Worm (Caenorhabditis elegans) whole organism, mixed stage, embryonic: ENCODE measurements around the gene F32D8.14.

ENCODE experiments used
- M03D4.4 ChIP-seq: sonication (generic microtip); optimal IDR thresholded peaks from 2 replicates; lab custom pipeline; 2017; ENCODE audit warnings: mild to moderate bottlenecking, missing genetic modification characterization, missing compliant biosample characterization
- bed-3 ChIP-seq: fragments of 200-800 bp; sonication (Bioruptor generic); optimal IDR thresholded peaks from 3 replicates; lab custom pipeline; 2018; ENCODE audit warnings: mild to moderate bottlenecking, missing genetic modification characterization, moderate library complexity, missing compliant biosample characterization
- blmp-1 ChIP-seq: fragments of 150-350 bp; optimal IDR thresholded peaks from 2 replicates; lab custom pipeline; 2014; ENCODE audit warnings: missing biosample characterization, missing genetic modification characterization
- ceh-43 ChIP-seq: fragments of 200-800 bp; sonication (Bioruptor generic); optimal IDR thresholded peaks from 2 replicates; lab custom pipeline; 2018; ENCODE audit warnings: mild to moderate bottlenecking, missing genetic modification characterization, moderate library complexity, missing compliant biosample characterization
- ceh-83 ChIP-seq: fragments of 200-800 bp; sonication (Bioruptor generic); optimal IDR thresholded peaks from 2 replicates; lab custom pipeline; 2018; ENCODE audit warnings: mild to moderate bottlenecking, missing genetic modification characterization, missing compliant biosample characterization
- ces-1 ChIP-seq: fragments of 150-350 bp; optimal IDR thresholded peaks from 2 replicates; lab custom pipeline; 2014; ENCODE audit warnings: missing biosample characterization, missing genetic modification reagents, missing genetic modification characterization
- cnd-1 ChIP-seq: fragments of 200-800 bp; sonication (Bioruptor generic); optimal IDR thresholded peaks from 2 replicates; lab custom pipeline; 2018; ENCODE audit warnings: mild to moderate bottlenecking, missing genetic modification characterization, missing compliant biosample characterization
- drap-1 ChIP-seq: fragments of 200-800 bp; sonication (Bioruptor generic); optimal IDR thresholded peaks from 3 replicates; lab custom pipeline; 2018; ENCODE audit warnings: mild to moderate bottlenecking, missing genetic modification characterization, missing compliant biosample characterization
- elt-1 ChIP-seq: sonication (generic microtip); optimal IDR thresholded peaks from 2 replicates; lab custom pipeline; 2017; ENCODE audit warnings: missing genetic modification characterization, mild to moderate bottlenecking, missing compliant biosample characterization, antibody characterized with exemption, moderate library complexity, borderline replicate concordance; ENCODE audit not compliant: insufficient read depth
- elt-3 ChIP-seq: fragments of 150-350 bp; optimal IDR thresholded peaks from 2 replicates; lab custom pipeline; 2014; ENCODE audit warnings: missing biosample characterization, missing genetic modification characterization
- flh-1 ChIP-seq: fragments of 200-800 bp; sonication (Bioruptor generic); optimal IDR thresholded peaks from 2 replicates; lab custom pipeline; 2018; ENCODE audit warnings: mild to moderate bottlenecking, missing genetic modification characterization, moderate library complexity, missing compliant biosample characterization
- ham-2 ChIP-seq: fragments of 200-800 bp; sonication (Bioruptor generic); optimal IDR thresholded peaks from 2 replicates; lab custom pipeline; 2018; ENCODE audit warnings: mild to moderate bottlenecking, missing genetic modification characterization, missing compliant biosample characterization
- hlh-1 ChIP-seq: fragments of 150-350 bp; optimal IDR thresholded peaks from 2 replicates; lab custom pipeline; 2014; ENCODE audit warnings: missing biosample characterization, missing genetic modification reagents, missing genetic modification characterization
- lin-13 ChIP-seq: fragments of 150-350 bp; optimal IDR thresholded peaks from 2 replicates; lab custom pipeline; 2014; ENCODE audit warnings: missing biosample characterization, missing genetic modification characterization
- lin-32 ChIP-seq: fragments of 200-800 bp; sonication (Bioruptor generic); optimal IDR thresholded peaks from 2 replicates; lab custom pipeline; 2018; ENCODE audit warnings: mild to moderate bottlenecking, missing genetic modification characterization, missing compliant biosample characterization
- lsy-2 ChIP-seq: fragments of 150-350 bp; optimal IDR thresholded peaks from 2 replicates; lab custom pipeline; 2014; ENCODE audit warnings: missing biosample characterization, missing genetic modification characterization
- mab-5 ChIP-seq: fragments of 150-350 bp; optimal IDR thresholded peaks from 2 replicates; lab custom pipeline; 2014; ENCODE audit warnings: missing biosample characterization, missing genetic modification characterization
- mep-1 ChIP-seq: fragments of 150-350 bp; optimal IDR thresholded peaks from 2 replicates; lab custom pipeline; 2017; ENCODE audit warnings: missing biosample characterization, missing genetic modification reagents, missing genetic modification characterization, inconsistent platforms
- mls-2 ChIP-seq: sonication (generic microtip); optimal IDR thresholded peaks from 2 replicates; lab custom pipeline; 2016; ENCODE audit warnings: mild to moderate bottlenecking, missing genetic modification characterization, moderate library complexity, missing compliant biosample characterization
- nhr-12 ChIP-seq: fragments of 150-350 bp; optimal IDR thresholded peaks from 2 replicates; lab custom pipeline; 2014; ENCODE audit warnings: missing biosample characterization, missing genetic modification characterization
- nhr-2 ChIP-seq: fragments of 150-350 bp; optimal IDR thresholded peaks from 2 replicates; lab custom pipeline; 2014; ENCODE audit warnings: missing biosample characterization, missing genetic modification characterization
- nhr-237 ChIP-seq: fragments of 150-350 bp; optimal IDR thresholded peaks from 2 replicates; lab custom pipeline; 2014; ENCODE audit warnings: missing biosample characterization, missing genetic modification characterization
- nhr-28 ChIP-seq: fragments of 150-350 bp; optimal IDR thresholded peaks from 2 replicates; lab custom pipeline; 2014; ENCODE audit warnings: missing biosample characterization, missing genetic modification characterization
- nhr-76 ChIP-seq: sonication (generic microtip); optimal IDR thresholded peaks from 2 replicates; lab custom pipeline; 2017; ENCODE audit warnings: missing biosample characterization, missing genetic modification characterization
- pha-4 ChIP-seq: fragments of 150-350 bp; optimal IDR thresholded peaks from 2 replicates; lab custom pipeline; 2018; ENCODE audit warnings: missing biosample characterization, missing genetic modification reagents, missing genetic modification characterization
- sem-2 ChIP-seq: fragments of 200-800 bp; sonication (Bioruptor generic); optimal IDR thresholded peaks from 2 replicates; lab custom pipeline; 2018; ENCODE audit warnings: mild to moderate bottlenecking, missing genetic modification characterization, missing compliant biosample characterization
- snpc-4 ChIP-seq: fragments of 150-350 bp; optimal IDR thresholded peaks from 2 replicates; lab custom pipeline; 2014; ENCODE audit warnings: missing biosample characterization, missing genetic modification characterization
- sptf-1 ChIP-seq: sonication (generic microtip); optimal IDR thresholded peaks from 2 replicates; lab custom pipeline; 2017; ENCODE audit warnings: mild to moderate bottlenecking, missing genetic modification characterization, moderate library complexity, missing compliant biosample characterization
- tbx-8 ChIP-seq: fragments of 200-800 bp; sonication (Bioruptor generic); optimal IDR thresholded peaks from 2 replicates; lab custom pipeline; 2018; ENCODE audit warnings: mild to moderate bottlenecking, missing genetic modification characterization, moderate library complexity, missing compliant biosample characterization
- unc-120 ChIP-seq: sonication (generic microtip); optimal IDR thresholded peaks from 2 replicates; lab custom pipeline; 2017; ENCODE audit warnings: missing genetic modification characterization, missing compliant biosample characterization; ENCODE audit not compliant: poor library complexity, severe bottlenecking
- unc-39 ChIP-seq: fragments of 150-350 bp; optimal IDR thresholded peaks from 2 replicates; lab custom pipeline; 2014; ENCODE audit warnings: missing biosample characterization, missing genetic modification characterization
- unc-62 ChIP-seq: fragments of 150-350 bp; optimal IDR thresholded peaks from 2 replicates; lab custom pipeline; 2014; ENCODE audit warnings: missing biosample characterization, missing genetic modification reagents, missing genetic modification characterization
- zip-8 ChIP-seq: fragments of 150-350 bp; optimal IDR thresholded peaks from 2 replicates; lab custom pipeline; 2014; ENCODE audit warnings: missing biosample characterization, missing genetic modification characterization
- ztf-11 ChIP-seq: fragments of 150-350 bp; optimal IDR thresholded peaks from 2 replicates; lab custom pipeline; 2014; ENCODE audit warnings: missing biosample characterization, missing genetic modification characterization

F32D8.14 gene

ce11 chrV:10897106-10897171, 2.4 kb upstream of the F32D8.14 start, which contains the start of gene sec-61.G:
Gene sec-61.G, minus strand, starts transcription at chrV:10897143.
- no peak for TF ChIP-seq ces-1 (GFP tag; lab: Kevin White, UChicago)
- no peak for TF ChIP-seq cnd-1
- TF ChIP-seq blmp-1 (tag; lab: Kevin White, UChicago): no peak
- TF ChIP-seq tbx-8 (GFP tag; lab: Kevin White, UChicago): no peak
- no peak for TF ChIP-seq snpc-4 (tag; lab: Kevin White, UChicago)
- TF ChIP-seq ceh-83 (GFP tag; lab: Kevin White, UChicago): no peak
- no peak for TF ChIP-seq nhr-237 (tag; lab: Kevin White, UChicago)
- no peak for TF ChIP-seq M03D4.4 (tag; lab: Kevin White, UChicago)
- TF ChIP-seq unc-120: no peak
- no peak for TF ChIP-seq zip-8
- TF ChIP-seq lsy-2 (tag; lab: Kevin White, UChicago): no peak
- TF ChIP-seq ztf-11 (tag; lab: Kevin White, UChicago): no peak

- TF ChIP-seq nhr-237 (tag; lab: Kevin White, UChicago) (no peak), cnd-1 (no peak), tbx-8 (GFP tag; lab: Kevin White, UChicago) (no peak), unc-120 (no peak), unc-39 (no peak), mep-1 (tag; lab: Kevin White, UChicago) (no peak), nhr-28 (tag; lab: Kevin White, UChicago) (no peak), elt-1 (tag; lab: Kevin White, UChicago) (no peak), ceh-83 (GFP tag; lab: Kevin White, UChicago) (no peak), ces-1 (GFP tag; lab: Kevin White, UChicago) (no peak), nhr-2 (no peak), blmp-1 (tag; lab: Kevin White, UChicago) (no peak), drap-1 (GFP tag; lab: Kevin White, UChicago) (no peak), sem-2 (no peak)
Observed at ce11 chrV:10896706-10897105, 2.1 kb upstream of the F32D8.14 start.

- no peak for TF ChIP-seq ztf-11 (tag; lab: Kevin White, UChicago)
- no peak for TF ChIP-seq nhr-28 (tag; lab: Kevin White, UChicago)
- TF ChIP-seq lin-13 (tag; lab: Kevin White, UChicago): no peak
- no peak for TF ChIP-seq M03D4.4 (tag; lab: Kevin White, UChicago)
- TF ChIP-seq cnd-1: no peak
- TF ChIP-seq blmp-1 (tag; lab: Kevin White, UChicago): no peak
- TF ChIP-seq nhr-237 (tag; lab: Kevin White, UChicago): no peak
- TF ChIP-seq sptf-1: no peak
- no peak for TF ChIP-seq bed-3
- TF ChIP-seq elt-1 (tag; lab: Kevin White, UChicago): no peak
- no peak for TF ChIP-seq ham-2 (GFP tag; lab: Kevin White, UChicago)
- no peak for TF ChIP-seq lin-32
- TF ChIP-seq nhr-76 (tag; lab: Kevin White, UChicago): no peak
- TF ChIP-seq snpc-4 (tag; lab: Kevin White, UChicago): no peak
- no peak for TF ChIP-seq nhr-12 (tag; lab: Kevin White, UChicago)
- no peak for TF ChIP-seq lsy-2 (tag; lab: Kevin White, UChicago)
- no peak for TF ChIP-seq unc-120
- no peak for TF ChIP-seq mab-5 (tag; lab: Kevin White, UChicago)
- no peak for TF ChIP-seq unc-39
- TF ChIP-seq pha-4: no peak
- TF ChIP-seq, all 35 proteins: peak for 0
Observed at ce11 chrV:10896295-10896694, 1.7 kb upstream of the F32D8.14 start, which contains the start of gene F32D8.13. Gene F32D8.13, minus strand, starts transcription at chrV:10896543.

ce11 chrV:10893510-10894128, 969 bp downstream of the F32D8.14 start, which contains the start of gene F32D8.4:
Gene F32D8.4, minus strand, starts transcription at chrV:10893560.
- no peak for TF ChIP-seq mep-1 (tag; lab: Kevin White, UChicago)
- TF ChIP-seq flh-1 (GFP tag; lab: Kevin White, UChicago): no peak
- TF ChIP-seq bed-3: no peak
- TF ChIP-seq, all 35 proteins: peak for 0

- TF ChIP-seq lin-13 (tag; lab: Kevin White, UChicago) (no peak), nhr-237 (tag; lab: Kevin White, UChicago) (no peak), nhr-12 (tag; lab: Kevin White, UChicago) (no peak), hlh-1 (tag; lab: Kevin White, UChicago) (no peak), ces-1 (GFP tag; lab: Kevin White, UChicago) (no peak), pha-4 (no peak), sptf-1 (no peak), lsy-2 (tag; lab: Kevin White, UChicago) (no peak), elt-3 (tag; lab: Kevin White, UChicago) (no peak), lin-32 (no peak), cnd-1 (no peak), ceh-43 (no peak), ham-2 (GFP tag; lab: Kevin White, UChicago) (no peak), nhr-76 (tag; lab: Kevin White, UChicago) (no peak), sem-2 (no peak), nhr-2 (no peak), zip-8 (no peak), unc-62 (GFP tag; lab: Kevin White, UChicago) (no peak), nhr-28 (tag; lab: Kevin White, UChicago) (no peak), mls-2 (no peak)
- TF ChIP-seq, all 35 proteins: peak for 0
Observed at ce11 chrV:10890980-10891379, 3.6 kb downstream of the F32D8.14 start, which contains the start of gene F32D8.12. Gene F32D8.12, minus strand, starts transcription at chrV:10891027.
